Worm (Caenorhabditis elegans) whole organism, midembryonic: ENCODE measurements around the gene oxy-4.

Source experiments
- T22C8.4 ChIP-seq: fragments of 200-800 bp; sonication (Bioruptor generic); IDR thresholded peaks from 2 replicates; pipeline ENCODE4 v1.3.6; 2022; ENCODE audit warnings: missing genetic modification characterization, missing compliant biosample characterization
- tab-1 ChIP-seq: fragments of 200-800 bp; sonication (Bioruptor generic); IDR thresholded peaks from 2 replicates; pipeline ENCODE4 v1.3.6; 2022; ENCODE audit warnings: missing genetic modification characterization, missing compliant biosample characterization
- ztf-23 ChIP-seq: fragments of 200-800 bp; sonication (Bioruptor generic); IDR thresholded peaks from 2 replicates; pipeline ENCODE4 v1.3.6; 2022; ENCODE audit warnings: missing genetic modification reagents, missing genetic modification characterization, missing compliant biosample characterization

DNA sequence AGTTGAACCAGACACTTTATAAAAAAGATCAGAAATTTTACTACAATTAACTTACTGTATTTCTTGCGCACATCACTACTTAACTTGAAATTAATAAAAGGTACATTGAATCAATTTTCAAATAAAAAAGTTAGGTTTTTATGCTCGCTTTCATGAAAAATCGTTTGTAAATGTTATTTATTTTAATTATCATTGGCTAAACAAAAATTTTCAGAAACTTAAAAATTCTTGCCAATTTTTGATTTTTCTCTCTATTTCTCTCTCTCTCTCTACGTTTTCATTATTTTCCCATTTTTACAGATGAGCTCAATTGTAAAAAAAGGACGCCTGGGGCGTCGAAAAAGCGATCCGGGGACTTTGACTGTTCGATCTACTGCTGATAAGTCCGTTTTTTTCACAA is 49.2 kb downstream of the oxy-4 start, which contains the start of gene sax-2:
- TF ChIP-seq tab-1 (GFP tag; lab: Robert Waterston, UW) (no peak), T22C8.4 (GFP tag; lab: Robert Waterston, UW) (no peak), ztf-23 (GFP tag; lab: Robert Waterston, UW) (no peak)
